Worm (Caenorhabditis elegans) whole organism, L2 larva: ENCODE data around the gene ZC239.4.

ENCODE experiments used
- R02D3.7 ChIP-seq: fragments of 150-350 bp; optimal IDR thresholded peaks from 2 replicates; lab custom pipeline; 2014; ENCODE audit warnings: missing biosample characterization, missing genetic modification characterization
- Y55F3AM.14 ChIP-seq: fragments of 200-800 bp; sonication (Bioruptor generic); optimal IDR thresholded peaks from 2 replicates; lab custom pipeline; 2018; ENCODE audit warnings: mild to moderate bottlenecking, missing genetic modification characterization, missing compliant biosample characterization
- ZK546.5 ChIP-seq: sonication (generic microtip); optimal IDR thresholded peaks from 2 replicates; lab custom pipeline; 2017; ENCODE audit warnings: missing biosample characterization, missing genetic modification characterization
- alr-1 ChIP-seq: fragments of 150-350 bp; optimal IDR thresholded peaks from 2 replicates; lab custom pipeline; 2014; ENCODE audit warnings: missing biosample characterization, missing genetic modification characterization
- aly-2 ChIP-seq: fragments of 150-350 bp; optimal IDR thresholded peaks from 2 replicates; lab custom pipeline; 2014; ENCODE audit warnings: missing biosample characterization, missing genetic modification characterization
- ceh-16 ChIP-seq: fragments of 150-350 bp; optimal IDR thresholded peaks from 2 replicates; lab custom pipeline; 2014; ENCODE audit warnings: missing biosample characterization, missing genetic modification characterization
- crh-2 ChIP-seq: sonication (generic microtip); optimal IDR thresholded peaks from 2 replicates; lab custom pipeline; 2017; ENCODE audit warnings: missing biosample characterization, missing genetic modification characterization
- dmd-4 ChIP-seq: sonication (generic microtip); optimal IDR thresholded peaks from 2 replicates; lab custom pipeline; 2017; ENCODE audit warnings: missing biosample characterization, missing genetic modification characterization
- egl-27 ChIP-seq: sonication (generic microtip); optimal IDR thresholded peaks from 3 replicates; lab custom pipeline; 2017; ENCODE audit warnings: missing biosample characterization, missing genetic modification reagents, missing genetic modification characterization
- elt-1 ChIP-seq: fragments of 150-350 bp; optimal IDR thresholded peaks from 2 replicates; lab custom pipeline; 2014; ENCODE audit warnings: missing biosample characterization, missing genetic modification characterization
- elt-3 ChIP-seq: sonication (generic microtip); optimal IDR thresholded peaks from 2 replicates; lab custom pipeline; 2017; ENCODE audit warnings: missing biosample characterization, missing genetic modification characterization
- fos-1 ChIP-seq: fragments of 150-350 bp; optimal IDR thresholded peaks from 2 replicates; lab custom pipeline; 2014; ENCODE audit warnings: missing biosample characterization, missing genetic modification characterization
- lin-11 ChIP-seq: fragments of 150-350 bp; sonication (generic microtip); optimal IDR thresholded peaks from 2 replicates; lab custom pipeline; 2014; ENCODE audit warnings: missing biosample characterization, missing genetic modification characterization, inconsistent platforms, mixed read lengths
- lin-13 ChIP-seq: fragments of 150-350 bp; optimal IDR thresholded peaks from 2 replicates; lab custom pipeline; 2014; ENCODE audit warnings: missing biosample characterization, missing genetic modification reagents, missing genetic modification characterization
- lin-39 ChIP-seq: fragments of 150-350 bp; optimal IDR thresholded peaks from 2 replicates; lab custom pipeline; 2014; ENCODE audit warnings: missing biosample characterization, missing genetic modification reagents, missing genetic modification characterization
- lsy-2 ChIP-seq, 2 experiments: fragments of 150-350 bp in 1 of 2; sonication (generic microtip) in 1 of 2; optimal IDR thresholded peaks; 2 replicates each; lab custom pipeline; 2014 to 2017; ENCODE audit warnings: missing biosample characterization in 2 of 2, missing genetic modification characterization in 2 of 2
- mbf-1 ChIP-seq: sonication (generic microtip); optimal IDR thresholded peaks from 2 replicates; lab custom pipeline; 2017; ENCODE audit warnings: missing biosample characterization, missing genetic modification characterization
- nhr-10 ChIP-seq: sonication (generic microtip); optimal IDR thresholded peaks from 2 replicates; lab custom pipeline; 2017; ENCODE audit warnings: missing biosample characterization, missing genetic modification characterization
- nhr-12 ChIP-seq: fragments of 150-350 bp; optimal IDR thresholded peaks from 2 replicates; lab custom pipeline; 2014; ENCODE audit warnings: missing biosample characterization, missing genetic modification characterization
- nhr-129 ChIP-seq: fragments of 150-350 bp; optimal IDR thresholded peaks from 2 replicates; lab custom pipeline; 2014; ENCODE audit warnings: missing biosample characterization, missing genetic modification characterization
- nhr-21 ChIP-seq: fragments of 150-350 bp; optimal IDR thresholded peaks from 2 replicates; lab custom pipeline; 2014; ENCODE audit warnings: missing biosample characterization, missing genetic modification characterization
- nhr-23 ChIP-seq: fragments of 150-350 bp; optimal IDR thresholded peaks from 2 replicates; lab custom pipeline; 2014; ENCODE audit warnings: missing biosample characterization, missing genetic modification reagents, missing genetic modification characterization
- nhr-237 ChIP-seq: fragments of 150-350 bp; optimal IDR thresholded peaks from 2 replicates; lab custom pipeline; 2014; ENCODE audit warnings: missing biosample characterization, missing genetic modification characterization
- nhr-25 ChIP-seq: fragments of 150-350 bp; sonication (generic microtip); optimal IDR thresholded peaks from 3 replicates; lab custom pipeline; 2014; ENCODE audit warnings: missing biosample characterization, missing genetic modification characterization
- nhr-6 ChIP-seq: fragments of 150-350 bp; optimal IDR thresholded peaks from 2 replicates; lab custom pipeline; 2014; ENCODE audit warnings: missing biosample characterization, missing genetic modification characterization
- peb-1 ChIP-seq: fragments of 150-350 bp; optimal IDR thresholded peaks from 2 replicates; lab custom pipeline; 2014; ENCODE audit warnings: missing biosample characterization, missing genetic modification characterization
- sem-4 ChIP-seq: fragments of 150-350 bp; optimal IDR thresholded peaks from 2 replicates; lab custom pipeline; 2014; ENCODE audit warnings: missing biosample characterization, missing genetic modification reagents, missing genetic modification characterization
- skn-1 ChIP-seq: sonication (generic microtip); optimal IDR thresholded peaks from 2 replicates; lab custom pipeline; 2017; ENCODE audit warnings: missing biosample characterization, missing genetic modification characterization
- sma-3 ChIP-seq: sonication (generic microtip); optimal IDR thresholded peaks from 2 replicates; lab custom pipeline; 2016; ENCODE audit warnings: missing genetic modification reagents, missing genetic modification characterization, missing compliant biosample characterization
- sma-9 ChIP-seq, 2 experiments: fragments of 150-350 bp in 1 of 2; sonication (generic microtip) in 1 of 2; optimal IDR thresholded peaks; 2 replicates each; lab custom pipeline; 2014 to 2016; ENCODE audit warnings: missing genetic modification characterization in 2 of 2, mild to moderate bottlenecking in 1 of 2, missing biosample characterization in 1 of 2, missing compliant biosample characterization in 1 of 2, missing genetic modification reagents in 1 of 2, moderate library complexity in 1 of 2
- snpc-4 ChIP-seq: fragments of 150-350 bp; optimal IDR thresholded peaks from 2 replicates; lab custom pipeline; 2014; ENCODE audit warnings: missing biosample characterization, missing genetic modification characterization
- unc-39 ChIP-seq: fragments of 150-350 bp; optimal IDR thresholded peaks from 2 replicates; lab custom pipeline; 2014; ENCODE audit warnings: missing biosample characterization, missing genetic modification characterization
- unc-55 ChIP-seq: fragments of 150-350 bp; sonication (generic microtip); optimal IDR thresholded peaks from 3 replicates; lab custom pipeline; 2014; ENCODE audit warnings: missing biosample characterization, missing genetic modification reagents, missing genetic modification characterization
- unc-62 ChIP-seq: fragments of 150-350 bp; optimal IDR thresholded peaks from 2 replicates; lab custom pipeline; 2014; ENCODE audit warnings: missing biosample characterization, missing genetic modification reagents, missing genetic modification characterization
- zag-1 ChIP-seq: fragments of 150-350 bp; optimal IDR thresholded peaks from 2 replicates; lab custom pipeline; 2014; ENCODE audit warnings: missing biosample characterization, missing genetic modification characterization
- ztf-1 ChIP-seq: fragments of 200-800 bp; sonication (Bioruptor generic); conservative IDR thresholded peaks from 2 replicates; pipeline ENCODE4 v1.3.6; 2022; ENCODE audit warnings: missing genetic modification characterization, missing compliant biosample characterization
- ztf-11 ChIP-seq: sonication (generic microtip); optimal IDR thresholded peaks from 2 replicates; lab custom pipeline; 2017; ENCODE audit warnings: missing biosample characterization, missing genetic modification characterization
- ztf-4 ChIP-seq: fragments of 150-350 bp; optimal IDR thresholded peaks from 2 replicates; lab custom pipeline; 2014; ENCODE audit warnings: missing biosample characterization, missing genetic modification characterization

ZC239.4 gene

ce11 chrII:3222686-3223085, 8.7 kb downstream of the ZC239.4 start, which contains the start of gene ZC239.13:
Gene ZC239.13, minus strand, starts transcription at chrII:3222839.
- no peak for TF ChIP-seq alr-1 (tag; lab: Kevin White, UChicago)
- no peak for TF ChIP-seq dmd-4 (tag; lab: Kevin White, UChicago)
- TF ChIP-seq fos-1: peak; percentile 5

DNA sequence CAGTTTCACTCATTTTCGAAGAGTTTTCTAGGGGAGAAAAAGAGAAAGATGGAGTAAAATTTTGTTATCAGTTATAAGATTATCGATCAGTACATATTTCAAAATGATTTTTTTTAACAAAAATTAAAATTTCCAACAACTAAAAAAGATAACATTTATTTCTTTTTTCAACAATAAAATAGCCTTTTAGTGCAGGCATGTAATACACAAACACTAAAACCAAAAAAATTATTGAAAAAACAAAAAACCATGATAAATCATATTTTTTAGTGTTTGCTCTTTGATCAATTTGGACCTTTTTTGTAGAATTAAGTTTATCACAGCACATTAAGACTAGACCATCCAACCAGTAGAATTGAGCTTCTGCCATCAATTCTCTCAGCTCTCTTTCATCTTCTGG, 10.6 kb downstream of the ZC239.4 start, which contains the start of gene ZC239.15:
Gene ZC239.15, minus strand, starts transcription at position 101 of the 400 bp plus-strand sequence.
- TF ChIP-seq elt-3 (tag; lab: Kevin White, UChicago) (no peak), unc-55 (no peak), nhr-25 (no peak), nhr-12 (no peak), R02D3.7 (tag; lab: Kevin White, UChicago) (no peak), sma-9 (GFP tag; optimal IDR thresholded peaks at IDR 0.05; lab: Kevin White, UChicago) (no peak), sma-9 (tag; optimal IDR thresholded peaks at IDR 0.05; lab: Kevin White, UChicago) (no peak), lsy-2 (tag; optimal IDR thresholded peaks at IDR 0.05; lab: Kevin White, UChicago) (no peak), fos-1 (no peak), peb-1 (tag; lab: Kevin White, UChicago) (no peak), nhr-21 (tag; lab: Kevin White, UChicago) (no peak), Y55F3AM.14 (GFP tag; lab: Kevin White, UChicago) (no peak), nhr-10 (tag; lab: Kevin White, UChicago) (no peak), ZK546.5 (tag; lab: Kevin White, UChicago) (no peak), lin-39 (tag; lab: Kevin White, UChicago) (no peak), crh-2 (tag; lab: Kevin White, UChicago) (no peak), nhr-6 (tag; lab: Kevin White, UChicago) (no peak), unc-62 (GFP tag; lab: Kevin White, UChicago) (no peak), ztf-11 (tag; lab: Kevin White, UChicago) (no peak), unc-39 (tag; lab: Kevin White, UChicago) (no peak)

ce11 chrII:3225200-3225599, 11.2 kb downstream of the ZC239.4 start, which contains the start of gene ZC239.16:
Gene ZC239.16, minus strand, starts transcription at chrII:3225319.
- TF ChIP-seq zag-1 (tag; lab: Kevin White, UChicago) (no peak), fos-1 (peak; percentile 63)

DNA sequence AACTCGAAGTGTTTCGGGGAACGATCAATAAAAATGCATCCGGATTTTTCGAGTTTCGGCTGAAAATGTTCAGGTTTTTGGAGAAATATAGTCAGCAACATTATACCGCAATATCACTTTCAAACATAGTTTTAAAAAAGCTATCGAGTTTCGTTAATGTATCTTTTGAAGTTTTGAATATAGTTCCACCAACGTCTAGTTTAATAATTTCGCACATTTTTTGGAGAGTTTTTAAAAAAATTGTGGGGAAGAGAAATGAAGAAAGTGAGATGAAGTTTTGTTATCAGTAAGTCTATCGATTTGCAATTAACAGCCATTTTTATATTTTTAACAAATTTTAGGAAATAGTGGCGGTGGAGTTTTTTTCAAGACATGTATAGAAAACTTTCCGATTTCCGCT, 11.8 kb downstream of the ZC239.4 start, which contains the start of gene ZC239.17:
Gene ZC239.17, minus strand, starts transcription at position 101 of the 400 bp plus-strand sequence.
- no peak for TF ChIP-seq lin-13 (GFP tag; lab: Kevin White, UChicago)
- no peak for TF ChIP-seq ceh-16 (tag; lab: Kevin White, UChicago)
- TF ChIP-seq unc-55: no peak
- no peak for TF ChIP-seq nhr-12
- no peak for TF ChIP-seq skn-1
- TF ChIP-seq elt-3 (tag; lab: Kevin White, UChicago): no peak
- TF ChIP-seq ztf-11 (tag; lab: Kevin White, UChicago): no peak
- no peak for TF ChIP-seq Y55F3AM.14 (GFP tag; lab: Kevin White, UChicago)
- TF ChIP-seq lin-39 (tag; lab: Kevin White, UChicago): no peak
- no peak for TF ChIP-seq R02D3.7 (tag; lab: Kevin White, UChicago)
- no peak for TF ChIP-seq nhr-10 (tag; lab: Kevin White, UChicago)
- no peak for TF ChIP-seq snpc-4 (tag; lab: Kevin White, UChicago)
- TF ChIP-seq unc-39 (tag; lab: Kevin White, UChicago): no peak
- no peak for TF ChIP-seq ztf-4
- TF ChIP-seq sem-4: no peak
- TF ChIP-seq nhr-23 (tag; lab: Kevin White, UChicago): no peak
- TF ChIP-seq ZK546.5 (tag; lab: Kevin White, UChicago): no peak
- TF ChIP-seq aly-2: no peak

DNA sequence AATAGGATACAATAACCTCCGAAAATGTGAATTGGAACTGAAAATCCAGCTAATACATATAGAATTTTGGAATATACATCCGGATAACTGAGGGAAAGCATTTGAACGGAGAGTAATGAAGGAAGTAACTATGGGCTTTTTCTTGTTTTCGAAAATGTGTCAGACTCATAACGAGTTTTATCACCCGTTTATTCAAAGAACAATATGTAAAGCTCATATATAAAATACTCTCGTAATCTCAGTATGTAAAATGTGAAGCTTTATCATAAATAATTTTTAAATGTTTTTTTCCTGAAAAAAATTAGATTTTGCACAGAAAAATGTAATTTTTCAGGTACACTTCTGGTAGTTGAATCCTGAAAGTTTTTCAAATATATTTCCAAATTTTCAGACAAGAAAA, 16.4 kb downstream of the ZC239.4 start, which contains the start of gene srh-297:
Gene srh-297, minus strand, starts transcription at position 101 of the 400 bp plus-strand sequence.
- TF ChIP-seq sma-3 (GFP tag; lab: Kevin White, UChicago) (no peak), unc-62 (GFP tag; lab: Kevin White, UChicago) (no peak), lin-11 (tag; lab: Kevin White, UChicago) (no peak), sem-4 (no peak), lsy-2 (tag; optimal IDR thresholded peaks at IDR 0.05; lab: Kevin White, UChicago) (no peak), egl-27 (tag; lab: Kevin White, UChicago) (no peak), ztf-1 (no peak), peb-1 (tag; lab: Kevin White, UChicago) (no peak), nhr-237 (tag; lab: Kevin White, UChicago) (no peak), crh-2 (tag; lab: Kevin White, UChicago) (no peak), mbf-1 (tag; lab: Kevin White, UChicago) (no peak), elt-1 (tag; lab: Kevin White, UChicago) (no peak), nhr-129 (no peak), dmd-4 (tag; lab: Kevin White, UChicago) (no peak), alr-1 (tag; lab: Kevin White, UChicago) (no peak), lin-39 (tag; lab: Kevin White, UChicago) (no peak)
- TF ChIP-seq, all 48 proteins: peak for 0
